Fruit fly (Drosophila melanogaster) whole organism, embryonic: Measurements from ENCODE around the gene Ssadh.

Source experiments
- Atf3 ChIP-seq: fragments of 200-800 bp; sonication (Bioruptor generic); optimal IDR thresholded peaks from 3 replicates; lab custom pipeline; 2016; ENCODE audit warnings: missing biosample characterization, missing genetic modification characterization
- B-H2 ChIP-seq: fragments of 200-800 bp; sonication (Bioruptor generic); optimal IDR thresholded peaks from 2 replicates; lab custom pipeline; 2018; ENCODE audit warnings: missing biosample characterization, mild to moderate bottlenecking, missing genetic modification characterization
- CG10267 ChIP-seq: fragments of 200-800 bp; sonication (Bioruptor generic); optimal IDR thresholded peaks from 2 replicates; lab custom pipeline; 2018; ENCODE audit warnings: missing biosample characterization, mild to moderate bottlenecking, missing genetic modification characterization, moderate library complexity
- CG10366 ChIP-seq: fragments of 200-800 bp; sonication (Bioruptor generic); IDR thresholded peaks from 2 replicates; pipeline ENCODE4 v1.3.6; 2022; ENCODE audit warnings: missing biosample characterization, missing genetic modification characterization
- CG11456 ChIP-seq: fragments of 200-800 bp; sonication (Bioruptor generic); IDR thresholded peaks from 3 replicates; pipeline ENCODE4 v1.3.6; 2022; ENCODE audit warnings: missing biosample characterization, missing genetic modification characterization
- CG11696 ChIP-seq: fragments of 200-800 bp; sonication (Bioruptor generic); IDR thresholded peaks from 2 replicates; pipeline ENCODE4 v1.3.6; 2022; ENCODE audit warnings: missing biosample characterization, missing genetic modification characterization
- CG12104 ChIP-seq: fragments of 200-800 bp; sonication (Bioruptor generic); optimal IDR thresholded peaks from 3 replicates; lab custom pipeline; 2016; ENCODE audit warnings: missing biosample characterization, missing genetic modification characterization
- CG15011 ChIP-seq: fragments of 200-800 bp; sonication (Bioruptor generic); optimal IDR thresholded peaks from 3 replicates; lab custom pipeline; 2018; ENCODE audit warnings: missing biosample characterization, mild to moderate bottlenecking, missing genetic modification characterization
- CG15269 ChIP-seq: fragments of 200-800 bp; sonication (Bioruptor generic); optimal IDR thresholded peaks from 2 replicates; lab custom pipeline; 2018; ENCODE audit warnings: missing biosample characterization, mild to moderate bottlenecking, missing genetic modification characterization, moderate library complexity
- CG17328 ChIP-seq: fragments of 200-800 bp; sonication (Bioruptor generic); IDR thresholded peaks from 2 replicates; pipeline ENCODE4 v1.3.6; 2022; ENCODE audit warnings: missing biosample characterization, missing genetic modification characterization
- CG18476 ChIP-seq: fragments of 200-800 bp; sonication (Bioruptor generic); optimal IDR thresholded peaks from 2 replicates; lab custom pipeline; 2016; ENCODE audit warnings: missing biosample characterization, mild to moderate bottlenecking, missing genetic modification characterization
- CG2202 ChIP-seq: fragments of 200-800 bp; sonication (Bioruptor generic); optimal IDR thresholded peaks from 2 replicates; lab custom pipeline; 2018; ENCODE audit warnings: missing biosample characterization, mild to moderate bottlenecking, missing genetic modification characterization
- CG34224 ChIP-seq: fragments of 200-800 bp; sonication (Bioruptor generic); IDR thresholded peaks from 3 replicates; pipeline ENCODE4 v1.3.6; 2022; ENCODE audit warnings: missing biosample characterization, missing genetic modification characterization; ENCODE audit not compliant: partially characterized antibody
- CG3995 ChIP-seq: fragments of 200-800 bp; sonication (Bioruptor generic); optimal IDR thresholded peaks from 3 replicates; lab custom pipeline; 2016; ENCODE audit warnings: missing biosample characterization, missing genetic modification characterization
- CG6689 ChIP-seq: fragments of 200-800 bp; sonication (Bioruptor generic); IDR thresholded peaks from 2 replicates; pipeline ENCODE4 v1.3.6; 2022; ENCODE audit warnings: missing biosample characterization, missing genetic modification characterization
- CG6813 ChIP-seq: fragments of 200-800 bp; sonication (Bioruptor generic); optimal IDR thresholded peaks from 2 replicates; lab custom pipeline; 2017; ENCODE audit warnings: missing biosample characterization, missing genetic modification characterization, mild to moderate bottlenecking, moderate library complexity, missing genetic modification reagents
- CG8478 ChIP-seq: fragments of >200 bp; optimal IDR thresholded peaks from 2 replicates; lab custom pipeline; 2018
- CG9437 ChIP-seq: fragments of 200-800 bp; sonication (Bioruptor generic); optimal IDR thresholded peaks from 2 replicates; lab custom pipeline; 2018; ENCODE audit warnings: missing biosample characterization, mild to moderate bottlenecking, missing genetic modification characterization
- CG9727 ChIP-seq: fragments of 200-800 bp; sonication (Bioruptor generic); optimal IDR thresholded peaks from 3 replicates; lab custom pipeline; 2017; ENCODE audit warnings: missing biosample characterization, mild to moderate bottlenecking, missing genetic modification characterization
- Hmr ChIP-seq: fragments of 200-800 bp; sonication (Bioruptor generic); optimal IDR thresholded peaks from 3 replicates; lab custom pipeline; 2017; ENCODE audit warnings: mild to moderate bottlenecking, missing biosample characterization, missing genetic modification reagents, missing genetic modification characterization
- MBD-R2 ChIP-seq: fragments of 200-800 bp; sonication (Bioruptor generic); IDR thresholded peaks from 2 replicates; pipeline ENCODE4 v1.3.6; 2022; ENCODE audit warnings: missing biosample characterization, missing genetic modification characterization
- Ptx1 ChIP-seq: fragments of 200-800 bp; sonication (Bioruptor generic); IDR thresholded peaks from 2 replicates; pipeline ENCODE4 v1.3.6; 2022; ENCODE audit warnings: missing biosample characterization, missing genetic modification characterization
- Rx ChIP-seq: fragments of 200-800 bp; sonication (Bioruptor generic); IDR thresholded peaks from 2 replicates; pipeline ENCODE4 v1.3.6; 2022; ENCODE audit warnings: missing biosample characterization, missing genetic modification characterization
- Trl ChIP-seq, 3 experiments: fragments of >200 bp in 2 of 3; fragments of 200-800 bp in 1 of 3; sonication (Bioruptor generic) in 1 of 3; optimal IDR thresholded peaks; 2 replicates in 1 of 3; 3 replicates in 2 of 3; lab custom pipeline; 2016 to 2017; ENCODE audit warnings: missing biosample characterization in 1 of 3, missing genetic modification characterization in 1 of 3
- az2 ChIP-seq: fragments of 200-800 bp; sonication (Bioruptor generic); optimal IDR thresholded peaks from 3 replicates; lab custom pipeline; 2016; ENCODE audit warnings: missing biosample characterization, missing genetic modification characterization
- bab2 ChIP-seq: fragments of 200-800 bp; sonication (Bioruptor generic); optimal IDR thresholded peaks from 2 replicates; lab custom pipeline; 2016; ENCODE audit warnings: missing biosample characterization, missing genetic modification characterization
- bbx ChIP-seq: fragments of 200-800 bp; sonication (Bioruptor generic); IDR thresholded peaks from 2 replicates; pipeline ENCODE4 v1.3.6; 2022; ENCODE audit warnings: missing biosample characterization, missing genetic modification characterization; ENCODE audit not compliant: partially characterized antibody
- bcd ChIP-seq: fragments of 200-800 bp; sonication (Bioruptor generic); optimal IDR thresholded peaks from 2 replicates; lab custom pipeline; 2017; ENCODE audit warnings: missing biosample characterization, mild to moderate bottlenecking, missing genetic modification characterization
- bowl ChIP-seq: fragments of 200-800 bp; sonication (Bioruptor generic); IDR thresholded peaks from 2 replicates; pipeline ENCODE4 v1.3.6; 2022; ENCODE audit warnings: missing biosample characterization, missing genetic modification characterization
- br ChIP-seq: fragments of >200 bp; optimal IDR thresholded peaks from 2 replicates; lab custom pipeline; 2017
- bsh ChIP-seq, 2 experiments: fragments of 200-800 bp; sonication (Bioruptor generic); optimal IDR thresholded peaks; 2 replicates each; lab custom pipeline; 2017 to 2018; ENCODE audit warnings: mild to moderate bottlenecking in 2 of 2, missing biosample characterization in 2 of 2, missing genetic modification characterization in 2 of 2, moderate library complexity in 1 of 2
- crol ChIP-seq: fragments of 200-800 bp; sonication (Bioruptor generic); IDR thresholded peaks from 2 replicates; pipeline ENCODE4 v1.3.6; 2022; ENCODE audit warnings: missing biosample characterization, missing genetic modification characterization
- cwo ChIP-seq: fragments of 200-800 bp; sonication (Bioruptor generic); optimal IDR thresholded peaks from 3 replicates; lab custom pipeline; 2017; ENCODE audit warnings: missing biosample characterization, missing genetic modification characterization, mild to moderate bottlenecking, moderate library complexity, missing genetic modification reagents
- dan ChIP-seq: fragments of 200-800 bp; sonication (Bioruptor generic); IDR thresholded peaks from 2 replicates; pipeline ENCODE4 v1.3.6; 2022; ENCODE audit warnings: missing biosample characterization, missing genetic modification characterization
- dati ChIP-seq: fragments of 200-800 bp; sonication (Bioruptor generic); IDR thresholded peaks from 2 replicates; pipeline ENCODE4 v1.3.6; 2022; ENCODE audit warnings: missing biosample characterization, missing genetic modification characterization
- dysf ChIP-seq: fragments of 200-800 bp; sonication (Bioruptor generic); IDR thresholded peaks from 3 replicates; pipeline ENCODE4 v1.3.6; 2022; ENCODE audit warnings: missing biosample characterization, missing genetic modification characterization
- gsb-n ChIP-seq: fragments of 200-800 bp; sonication (Bioruptor generic); optimal IDR thresholded peaks from 3 replicates; lab custom pipeline; 2018; ENCODE audit warnings: missing biosample characterization, mild to moderate bottlenecking, missing genetic modification characterization
- ham ChIP-seq: fragments of 200-800 bp; sonication (Bioruptor generic); IDR thresholded peaks from 2 replicates; pipeline ENCODE4 v1.3.6; 2022; ENCODE audit warnings: missing biosample characterization, missing genetic modification characterization
- ind ChIP-seq: fragments of 200-800 bp; sonication (Bioruptor generic); optimal IDR thresholded peaks from 3 replicates; lab custom pipeline; 2016; ENCODE audit warnings: missing biosample characterization, missing genetic modification characterization
- jumu ChIP-seq: fragments of 200-800 bp; sonication (Bioruptor generic); optimal IDR thresholded peaks from 3 replicates; lab custom pipeline; 2016; ENCODE audit warnings: missing biosample characterization, missing genetic modification characterization
- lola ChIP-seq, 3 experiments: fragments of >200 bp in 2 of 3; fragments of 200-800 bp in 1 of 3; sonication (Bioruptor generic) in 1 of 3; optimal IDR thresholded peaks; 2 replicates each; lab custom pipeline; 2017 to 2019; ENCODE audit warnings: missing biosample characterization in 3 of 3, missing genetic modification characterization in 3 of 3, mild to moderate bottlenecking in 1 of 3, moderate library complexity in 1 of 3
- org-1 ChIP-seq: fragments of 200-800 bp; sonication (Bioruptor generic); optimal IDR thresholded peaks from 2 replicates; lab custom pipeline; 2017; ENCODE audit warnings: missing biosample characterization, missing genetic modification characterization
- pum ChIP-seq: fragments of 200-800 bp; sonication (Bioruptor generic); optimal IDR thresholded peaks from 2 replicates; lab custom pipeline; 2016; ENCODE audit warnings: missing biosample characterization, missing genetic modification characterization
- pzg ChIP-seq: fragments of 200-800 bp; sonication (Bioruptor generic); optimal IDR thresholded peaks from 3 replicates; lab custom pipeline; 2018; ENCODE audit warnings: missing biosample characterization, mild to moderate bottlenecking, missing genetic modification characterization, moderate library complexity
- schlank ChIP-seq: fragments of 200-800 bp; sonication (Bioruptor generic); optimal IDR thresholded peaks from 2 replicates; lab custom pipeline; 2018; ENCODE audit warnings: missing biosample characterization, mild to moderate bottlenecking, missing genetic modification characterization
- sob ChIP-seq: fragments of 200-800 bp; sonication (Bioruptor generic); IDR thresholded peaks from 2 replicates; pipeline ENCODE4 v1.3.6; 2022; ENCODE audit warnings: missing biosample characterization, missing genetic modification characterization
- sr ChIP-seq: fragments of 200-800 bp; sonication (Bioruptor generic); IDR thresholded peaks from 3 replicates; pipeline ENCODE4 v1.3.6; 2022; ENCODE audit warnings: missing biosample characterization, missing genetic modification characterization
- tgo ChIP-seq: fragments of 200-800 bp; sonication (Bioruptor generic); IDR thresholded peaks from 3 replicates; pipeline ENCODE4 v1.3.6; 2022; ENCODE audit warnings: missing biosample characterization, missing genetic modification characterization
- unpg ChIP-seq: fragments of 200-800 bp; sonication (Bioruptor generic); optimal IDR thresholded peaks from 3 replicates; lab custom pipeline; 2018; ENCODE audit warnings: missing biosample characterization, mild to moderate bottlenecking, missing genetic modification characterization, moderate library complexity
- vfl ChIP-seq: fragments of 200-800 bp; sonication (Bioruptor generic); optimal IDR thresholded peaks from 2 replicates; lab custom pipeline; 2016; ENCODE audit warnings: missing biosample characterization, missing genetic modification characterization
- wor ChIP-seq: fragments of 200-800 bp; sonication (Bioruptor generic); IDR thresholded peaks from 2 replicates; pipeline ENCODE4 v1.3.6; 2022; ENCODE audit warnings: missing biosample characterization, missing genetic modification characterization

Ssadh gene

dm6 chr3R:25631079-25631478, 4.4 kb upstream of the Ssadh start (continued):
- TF ChIP-seq gsb-n, result peak; percentile 41
- peak; percentile 81 for TF ChIP-seq dysf
- peak; percentile 46; the same call in 2 of the 3 replicates for TF ChIP-seq CG11456 (GFP tag; lab: Robert Waterston, UW)
- no peak for TF ChIP-seq CG3995 (GFP tag; lab: Kevin White, UChicago)
- peak; percentile 65 for TF ChIP-seq pum (GFP tag; lab: Kevin White, UChicago)
- TF ChIP-seq bbx, result no peak
- no peak for TF ChIP-seq Trl (optimal IDR thresholded peaks at IDR 0.05; lab: Kevin White, UChicago)
- TF ChIP-seq Trl (GFP tag; optimal IDR thresholded peaks at IDR 0.05; lab: Kevin White, UChicago), result peak; percentile 62
- TF ChIP-seq CG2202 (tag; lab: Kevin White, UChicago), result no peak
- no peak for TF ChIP-seq CG11696 (GFP tag; lab: Robert Waterston, UW)
- TF ChIP-seq CG12104 (GFP tag; lab: Kevin White, UChicago), result peak; percentile 50
- TF ChIP-seq CG9437 (GFP tag; lab: Kevin White, UChicago), result peak; percentile 47
- 0 out of 3 replicates have a peak, but pooled peaks have one; percentile 17 for TF ChIP-seq sr
- TF ChIP-seq Hmr, result peak; percentile 79
- TF ChIP-seq CG17328 (GFP tag; lab: Robert Waterston, UW), result peak; percentile 76
- TF ChIP-seq bcd, result peak; percentile 72
- no peak for TF ChIP-seq ham (GFP tag; lab: Robert Waterston, UW)
- no peak for TF ChIP-seq pzg (GFP tag; lab: Kevin White, UChicago)
- peak; percentile 34 for TF ChIP-seq schlank (tag; lab: Kevin White, UChicago)
- TF ChIP-seq bsh (GFP tag; optimal IDR thresholded peaks at IDR 0.05; lab: Kevin White, UChicago), result peak in 1 of 2 experiments; percentile 84
- peak; percentile 74 for TF ChIP-seq CG15269 (tag; lab: Kevin White, UChicago)
- TF ChIP-seq jumu, result peak; percentile 64
- TF ChIP-seq CG34224 (GFP tag; lab: Robert Waterston, UW), result no peak
- TF ChIP-seq wor, result peak; percentile 67
- TF ChIP-seq tgo (GFP tag; lab: Robert Waterston, UW), result peak; percentile 62
- peak; percentile 36 for TF ChIP-seq vfl (GFP tag; lab: Kevin White, UChicago)
- peak; percentile 56 for TF ChIP-seq CG9727
- TF ChIP-seq az2 (GFP tag; lab: Kevin White, UChicago), result peak; percentile 43
- peak; percentile 66 for TF ChIP-seq ind (GFP tag; lab: Kevin White, UChicago)
- TF ChIP-seq crol (GFP tag; lab: Robert Waterston, UW), result peak; percentile 80
- peak; percentile 66 for TF ChIP-seq cwo (GFP tag; lab: Kevin White, UChicago)
- TF ChIP-seq lola (GFP tag; optimal IDR thresholded peaks at IDR 0.05; lab: Kevin White, UChicago), result peak in 1 of 3 experiments; percentile 39
- TF ChIP-seq bab2 (GFP tag; lab: Kevin White, UChicago), result peak; percentile 61
- peak; percentile 81 for TF ChIP-seq Ptx1 (GFP tag; lab: Robert Waterston, UW)
- peak; percentile 77 for TF ChIP-seq CG10366 (GFP tag; lab: Robert Waterston, UW)
- no peak for TF ChIP-seq dati
- TF ChIP-seq CG18476, result peak; percentile 53
- peak; percentile 62 for TF ChIP-seq org-1 (GFP tag; lab: Kevin White, UChicago)
- peak; percentile 76 for TF ChIP-seq CG6689 (GFP tag; lab: Robert Waterston, UW)
- TF ChIP-seq B-H2, result peak; percentile 15
- TF ChIP-seq Atf3 (GFP tag; lab: Kevin White, UChicago), result peak; percentile 11
- TF ChIP-seq br (lab: Kevin White, UChicago), result no peak
- no peak for TF ChIP-seq bowl (GFP tag; lab: Robert Waterston, UW)
- peak; percentile 56 for TF ChIP-seq Rx (GFP tag; lab: Robert Waterston, UW)
- TF ChIP-seq unpg (GFP tag; lab: Kevin White, UChicago), result peak; percentile 72
- TF ChIP-seq CG15011 (GFP tag; lab: Kevin White, UChicago), result peak; percentile 24
- no peak for TF ChIP-seq dan (GFP tag; lab: Robert Waterston, UW)
- no peak for TF ChIP-seq CG8478 (lab: Kevin White, UChicago)
- TF ChIP-seq MBD-R2 (GFP tag; lab: Robert Waterston, UW), result peak; percentile 34; the same call in 1 of the 2 replicates
- peak; percentile 72 for TF ChIP-seq sob (GFP tag; lab: Robert Waterston, UW)
- TF ChIP-seq CG6813, result peak; percentile 50
- peak; percentile 25 for TF ChIP-seq CG10267 (tag; lab: Kevin White, UChicago)
